Worm (Caenorhabditis elegans): ENCODE data around the gene cpz-2.

Gene cpz-2

DNA sequence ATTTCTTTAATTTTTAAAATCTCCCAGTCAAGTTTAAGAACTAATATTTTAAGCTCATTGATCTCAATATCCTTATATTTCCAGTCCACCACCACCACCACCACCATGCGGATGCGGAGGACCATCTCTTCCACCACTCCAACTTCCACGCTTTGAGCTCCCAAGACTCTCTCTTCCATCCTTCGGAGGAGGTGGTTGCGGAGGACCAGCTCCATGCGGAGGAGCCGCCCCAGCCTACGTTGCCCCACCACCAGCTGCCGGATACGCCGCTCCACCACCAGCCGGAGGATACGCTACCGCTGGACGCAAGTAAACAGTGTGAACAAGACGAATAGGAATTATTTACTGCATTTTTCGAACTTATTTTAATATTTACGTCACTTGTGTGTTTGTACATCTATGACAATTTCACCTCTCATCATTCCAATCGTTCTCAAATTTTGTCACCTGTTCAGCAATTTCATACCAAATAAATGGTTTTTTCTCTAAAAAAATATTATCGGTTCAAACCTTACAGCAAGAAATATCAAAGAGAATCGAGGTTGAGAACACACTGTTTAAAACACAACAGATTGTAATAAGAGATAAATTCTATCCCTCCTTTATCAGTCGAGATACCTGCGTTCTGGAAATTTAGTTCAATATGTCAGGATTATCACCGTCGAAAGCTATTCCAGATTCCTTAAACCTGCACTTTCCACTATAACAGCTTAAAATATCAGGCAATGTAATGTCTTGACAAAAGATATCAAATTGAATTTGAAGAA, 30.4 kb downstream of the cpz-2 start (continued):
- TF ChIP-seq F26F4.8 (GFP tag; conservative IDR thresholded peaks at IDR 0.05), result no peak
- no peak for TF ChIP-seq cey-2 (tag; optimal IDR thresholded peaks at IDR 0.05; ENCODE audit: borderline replicate concordance, insufficient read depth)
- TF ChIP-seq madf-5 (GFP tag; IDR thresholded peaks at IDR 0.05), result no peak
- TF ChIP-seq lir-3 (tag; optimal IDR thresholded peaks at IDR 0.05), result no peak
- TF ChIP-seq ces-1 (GFP tag; optimal IDR thresholded peaks at IDR 0.05), result no peak
- TF ChIP-seq nhr-10 (tag; optimal IDR thresholded peaks at IDR 0.05), result no peak
- 0 out of 2 replicates have a peak, but pooled peaks have one; percentile 13 for TF ChIP-seq snpc-1.2 (GFP tag; IDR thresholded peaks at IDR 0.05)
- no peak for TF ChIP-seq daf-12 (tag; optimal IDR thresholded peaks at IDR 0.05)
- TF ChIP-seq attf-4 (tag; optimal IDR thresholded peaks at IDR 0.05), result no peak
- TF ChIP-seq lin-38 (GFP tag; IDR thresholded peaks at IDR 0.05), result peak; percentile 12; the same call in 1 of the 2 replicates
- TF ChIP-seq lsy-2 (tag; optimal IDR thresholded peaks at IDR 0.05), result no peak
- peak; percentile 36 for TF ChIP-seq spr-1 (tag; optimal IDR thresholded peaks at IDR 0.05)
- peak; percentile 35 for TF ChIP-seq ama-1 (optimal IDR thresholded peaks at IDR 0.05)
- TF ChIP-seq jun-1 (tag; optimal IDR thresholded peaks at IDR 0.05), result no peak
- TF ChIP-seq nhr-11 (tag; optimal IDR thresholded peaks at IDR 0.05), result no peak
- no peak for TF ChIP-seq egl-27 (tag; optimal IDR thresholded peaks at IDR 0.05)
- no peak for TF ChIP-seq nhr-237 (tag; optimal IDR thresholded peaks at IDR 0.05)
- TF ChIP-seq egl-43 (GFP tag; IDR thresholded peaks at IDR 0.05), result peak; percentile 75; the same call in 1 of the 2 replicates
- TF ChIP-seq daf-16 (GFP tag; optimal IDR thresholded peaks at IDR 0.05), result no peak
- TF ChIP-seq daf-16 (tag; optimal IDR thresholded peaks at IDR 0.05), result no peak
- TF ChIP-seq fkh-10 (GFP tag; optimal IDR thresholded peaks at IDR 0.05), result no peak
- no peak for TF ChIP-seq unc-130 (GFP tag; optimal IDR thresholded peaks at IDR 0.05)
- 0 out of 2 replicates have a peak, but pooled peaks have one; percentile 40 for TF ChIP-seq ctbp-1 (GFP tag; IDR thresholded peaks at IDR 0.05)
- no peak for TF ChIP-seq lin-15B (tag; optimal IDR thresholded peaks at IDR 0.05)
- no peak for TF ChIP-seq pqm-1 (tag; optimal IDR thresholded peaks at IDR 0.05)
- no peak for TF ChIP-seq nhr-111 (GFP tag; optimal IDR thresholded peaks at IDR 0.05)
- no peak for TF ChIP-seq nhr-42 (GFP tag; IDR thresholded peaks at IDR 0.05)
- no peak for TF ChIP-seq dve-1 (tag; optimal IDR thresholded peaks at IDR 0.05; ENCODE audit: insufficient read depth)
- TF ChIP-seq ceh-62 (tag; optimal IDR thresholded peaks at IDR 0.05), result no peak
- no peak for TF ChIP-seq sdz-12 (GFP tag; optimal IDR thresholded peaks at IDR 0.05)
- peak; percentile 47; the same call in 1 of the 2 replicates for TF ChIP-seq T26A8.4 (GFP tag; IDR thresholded peaks at IDR 0.05)
- no peak for TF ChIP-seq rbr-2 (tag; optimal IDR thresholded peaks at IDR 0.05)
- no peak for TF ChIP-seq lim-7 (GFP tag; IDR thresholded peaks at IDR 0.05)

DNA sequence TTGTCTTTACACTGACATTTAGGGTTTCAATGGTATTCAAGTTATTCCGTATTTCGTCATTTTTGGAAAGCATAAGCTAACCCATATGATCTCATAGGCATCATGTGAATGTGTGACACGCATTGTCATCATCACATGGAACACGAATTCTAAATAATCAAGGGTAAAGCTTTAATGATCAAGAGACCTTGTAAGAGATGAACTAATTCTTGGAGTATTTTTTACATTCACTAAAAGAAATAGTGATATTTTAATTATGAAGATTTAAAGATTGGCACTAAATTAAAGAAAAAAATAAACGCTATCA, 31.0 kb downstream of the cpz-2 start:
- TF ChIP-seq hlh-30 (tag; optimal IDR thresholded peaks at IDR 0.05; ENCODE audit: insufficient read depth) (peak; percentile 78), zag-1 (tag; optimal IDR thresholded peaks at IDR 0.05) (no peak), nhr-28 (tag; optimal IDR thresholded peaks at IDR 0.05) (no peak)

DNA sequence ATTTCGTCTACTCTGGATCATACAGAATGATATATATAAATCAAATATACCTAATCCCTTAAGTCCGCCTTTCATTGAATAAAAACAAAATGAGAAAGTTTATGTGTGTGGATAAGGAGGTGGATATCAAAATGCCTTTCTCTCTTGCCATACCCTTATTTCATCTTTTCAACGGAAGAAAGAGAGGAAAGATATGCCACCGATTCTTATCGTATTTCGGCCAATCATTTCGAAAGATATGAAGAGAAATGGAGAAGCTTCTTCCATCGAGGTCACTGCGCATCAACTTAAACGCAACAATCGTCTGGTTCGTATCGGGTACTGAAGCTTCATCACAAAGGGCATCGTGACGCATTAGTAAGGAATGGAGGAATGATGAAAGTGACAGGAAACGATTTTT, 32.3 kb downstream of the cpz-2 start:
- TF ChIP-seq nhr-42 (GFP tag; IDR thresholded peaks at IDR 0.05), result no peak
- no peak for TF ChIP-seq unc-130 (GFP tag; optimal IDR thresholded peaks at IDR 0.05)

DNA sequence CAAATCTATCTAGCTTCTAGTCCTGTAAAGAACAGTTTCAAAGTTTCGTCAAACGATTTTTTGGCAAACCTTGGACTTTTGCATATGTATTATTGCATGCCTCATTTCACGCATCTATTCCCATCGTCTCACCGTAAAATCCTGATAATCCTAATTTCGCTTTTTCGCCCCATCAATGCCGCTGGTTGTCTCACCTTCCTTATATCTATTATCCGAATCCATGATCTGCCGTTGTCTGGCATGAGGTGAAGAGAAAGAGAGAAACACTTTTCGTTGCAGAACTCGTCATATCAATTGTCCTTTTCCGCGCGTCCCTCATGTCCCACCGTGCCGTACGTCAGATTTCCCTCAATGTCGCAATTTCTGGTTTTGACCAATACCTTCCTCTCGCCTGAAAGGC, 33.6 kb downstream of the cpz-2 start, which contains the start of gene cut-2:
cut-2 (plus strand) TSS at position 365 of the 400 bp plus-strand sequence.
- TF ChIP-seq F26F4.8 (GFP tag; conservative IDR thresholded peaks at IDR 0.05) (no peak), hlh-11 (tag; optimal IDR thresholded peaks at IDR 0.05) (peak; percentile 8), mxl-3 (GFP tag; optimal IDR thresholded peaks at IDR 0.05) (peak; percentile 63)

Data from whole organism, L4 larva.